Worm (Caenorhabditis elegans): ENCODE measurements around the gene srd-18.

srd-18 gene

ce11 chrV:13468190-13468765 lies 41.6 kb upstream of the srd-18 start, which contains the start of the genes F25H9.6 and F25H9.7 (continued):
- TF ChIP-seq hmg-1.1 (GFP tag; IDR thresholded peaks at IDR 0.05) (peak; percentile 50; the same call in 1 of the 2 replicates), lin-13 (GFP tag; optimal IDR thresholded peaks at IDR 0.05) (peak; percentile 66), unc-62 (GFP tag; optimal IDR thresholded peaks at IDR 0.05 in 1 of 2) (peak in 1 of 2 experiments; percentile 98), unc-62 (tag; optimal IDR thresholded peaks at IDR 0.05) (no peak), hlh-30 (tag; optimal IDR thresholded peaks at IDR 0.05; ENCODE audit: insufficient read depth) (peak; percentile 91), zfp-3 (GFP tag; conservative IDR thresholded peaks at IDR 0.05) (peak; percentile 62; the same call in 1 of the 2 replicates), madf-5 (GFP tag; IDR thresholded peaks at IDR 0.05) (peak in 1 of 2 experiments; percentile 40; a peak in 1 of 4 replicates), tra-1 (GFP tag; IDR thresholded peaks at IDR 0.05) (peak; percentile 79; the same call in 1 of the 2 replicates), nhr-102 (tag; optimal IDR thresholded peaks at IDR 0.05) (peak; percentile 48), nhr-6 (tag; optimal IDR thresholded peaks at IDR 0.05) (peak; percentile 93), zip-2 (tag; optimal IDR thresholded peaks at IDR 0.05) (peak; percentile 11), lir-3 (tag; optimal IDR thresholded peaks at IDR 0.05) (peak; percentile 1), nhr-76 (tag; optimal IDR thresholded peaks at IDR 0.05) (no peak), hif-1 (tag; optimal IDR thresholded peaks at IDR 0.05) (peak; percentile 2 to 96), nhr-48 (tag; optimal IDR thresholded peaks at IDR 0.05) (peak; percentile 38), nhr-77 (tag; optimal IDR thresholded peaks at IDR 0.05) (peak; percentile 58), F37D6.2 (tag; optimal IDR thresholded peaks at IDR 0.05) (peak; percentile 70)

ce11 chrV:13464123-13464522 lies 37.5 kb upstream of the srd-18 start:
- TF ChIP-seq ces-1 (GFP tag; optimal IDR thresholded peaks at IDR 0.05) (peak; percentile 18), nhr-111 (GFP tag; optimal IDR thresholded peaks at IDR 0.05) (no peak), mep-1 (tag; optimal IDR thresholded peaks at IDR 0.05) (peak; percentile 27), aha-1 (tag) (peak; percentile 54), daf-16 (GFP tag; optimal IDR thresholded peaks at IDR 0.05) (no peak), daf-16 (tag; optimal IDR thresholded peaks at IDR 0.05) (peak; percentile 4)

- TF ChIP-seq lin-1 (GFP tag; IDR thresholded peaks at IDR 0.05) = peak; percentile 69; the same call in 1 of the 2 replicates
- 0 out of 2 replicates have a peak, but pooled peaks have one; percentile 49 for TF ChIP-seq mdt-29 (GFP tag; IDR thresholded peaks at IDR 0.05)
- no peak for TF ChIP-seq snpc-4 (tag; optimal IDR thresholded peaks at IDR 0.05)
- no peak for TF ChIP-seq daf-8 (GFP tag; IDR thresholded peaks at IDR 0.05)
- TF ChIP-seq F44E2.7 (GFP tag; IDR thresholded peaks at IDR 0.05) = no peak
- TF ChIP-seq aha-1 (tag) = no peak
- TF ChIP-seq nhr-6 (tag; optimal IDR thresholded peaks at IDR 0.05) = peak; percentile 88
- no peak for TF ChIP-seq set-16 (GFP tag; IDR thresholded peaks at IDR 0.05)
- TF ChIP-seq cey-2 (tag; optimal IDR thresholded peaks at IDR 0.05; ENCODE audit: borderline replicate concordance, insufficient read depth) = no peak
- TF ChIP-seq aly-2 (tag; optimal IDR thresholded peaks at IDR 0.05) = no peak
- TF ChIP-seq mdl-1 (tag; optimal IDR thresholded peaks at IDR 0.05) = peak in 1 of 2 experiments; percentile 75
- peak; percentile 49 for TF ChIP-seq ztf-7 (tag; optimal IDR thresholded peaks at IDR 0.05)
- no peak for TF ChIP-seq ctbp-1 (GFP tag; IDR thresholded peaks at IDR 0.05)
- TF ChIP-seq Y75B8A.6 (GFP tag; IDR thresholded peaks at IDR 0.05) = 0 out of 2 replicates have a peak, but pooled peaks have one; percentile 31
- TF ChIP-seq nhr-237 (tag; optimal IDR thresholded peaks at IDR 0.05) = no peak
- TF ChIP-seq nhr-102 (tag; optimal IDR thresholded peaks at IDR 0.05) = peak; percentile 47
- peak; percentile 94 for TF ChIP-seq nhr-28 (tag; optimal IDR thresholded peaks at IDR 0.05)
- TF ChIP-seq lsy-2 (tag; optimal IDR thresholded peaks at IDR 0.05) = peak; percentile 55 to 67
- TF ChIP-seq sdz-12 (GFP tag; optimal IDR thresholded peaks at IDR 0.05) = no peak
- no peak for TF ChIP-seq nhr-76 (tag; optimal IDR thresholded peaks at IDR 0.05)
- peak; percentile 83 for TF ChIP-seq mep-1 (tag; optimal IDR thresholded peaks at IDR 0.05)
- no peak for TF ChIP-seq daf-12 (tag; optimal IDR thresholded peaks at IDR 0.05)
- no peak for TF ChIP-seq duxl-1 (tag; optimal IDR thresholded peaks at IDR 0.05; ENCODE audit: poor library complexity)
- TF ChIP-seq ZK337.2 (GFP tag; IDR thresholded peaks at IDR 0.05) = no peak
- no peak for TF ChIP-seq gei-8 (GFP tag; optimal IDR thresholded peaks at IDR 0.05)
- TF ChIP-seq zip-11 (GFP tag; IDR thresholded peaks at IDR 0.05) = no peak
- TF ChIP-seq lin-39 (tag; optimal IDR thresholded peaks at IDR 0.05) = no peak
- no peak for TF ChIP-seq zag-1 (tag; optimal IDR thresholded peaks at IDR 0.05)
- TF ChIP-seq mes-2 (tag; optimal IDR thresholded peaks at IDR 0.05; ENCODE audit: poor library complexity, severe bottlenecking) = peak; percentile 75
- TF ChIP-seq lin-13 (GFP tag; optimal IDR thresholded peaks at IDR 0.05) = peak; percentile 58
- TF ChIP-seq F37D6.2 (tag; optimal IDR thresholded peaks at IDR 0.05) = no peak
Measured at ce11 chrV:13462974-13463373, 36.3 kb upstream of the srd-18 start, which contains the start of gene frm-10. TSS of gene frm-10 (plus strand) at chrV:13463207.

Data from whole organism, L4 larva.